Worm (Caenorhabditis elegans) whole organism, L3 larva: ENCODE measurements around the gene C14A4.12.

Source experiments
- R02D3.7 ChIP-seq: fragments of 150-350 bp; optimal IDR thresholded peaks from 2 replicates; lab custom pipeline; 2014; ENCODE audit warnings: missing biosample characterization, missing genetic modification characterization
- ZK546.5 ChIP-seq: sonication (generic microtip); optimal IDR thresholded peaks from 2 replicates; lab custom pipeline; 2017; ENCODE audit warnings: missing biosample characterization, missing genetic modification characterization
- aly-2 ChIP-seq: fragments of 150-350 bp; optimal IDR thresholded peaks from 2 replicates; lab custom pipeline; 2014; ENCODE audit warnings: missing biosample characterization, missing genetic modification characterization
- ama-1 ChIP-seq: fragments of 150-350 bp; optimal IDR thresholded peaks from 2 replicates; lab custom pipeline; 2018
- ceh-16 ChIP-seq: sonication (generic microtip); optimal IDR thresholded peaks from 2 replicates; lab custom pipeline; 2017; ENCODE audit warnings: missing biosample characterization, missing genetic modification characterization
- ceh-28 ChIP-seq: fragments of 150-350 bp; optimal IDR thresholded peaks from 2 replicates; lab custom pipeline; 2014; ENCODE audit warnings: missing biosample characterization, missing genetic modification reagents, missing genetic modification characterization
- ceh-9 ChIP-seq: sonication (generic microtip); optimal IDR thresholded peaks from 2 replicates; lab custom pipeline; 2018; ENCODE audit warnings: missing biosample characterization, missing genetic modification characterization
- daf-12 ChIP-seq: fragments of 150-350 bp; optimal IDR thresholded peaks from 2 replicates; lab custom pipeline; 2014; ENCODE audit warnings: missing biosample characterization, missing genetic modification reagents, missing genetic modification characterization
- egl-27 ChIP-seq: sonication (generic microtip); optimal IDR thresholded peaks from 4 replicates; lab custom pipeline; 2017; ENCODE audit warnings: missing biosample characterization, missing genetic modification reagents, missing genetic modification characterization
- egl-5 ChIP-seq: fragments of 150-350 bp; optimal IDR thresholded peaks from 2 replicates; lab custom pipeline; 2017; ENCODE audit warnings: missing biosample characterization, missing genetic modification reagents, missing genetic modification characterization, inconsistent platforms
- elt-1 ChIP-seq: fragments of 150-350 bp; optimal IDR thresholded peaks from 2 replicates; lab custom pipeline; 2014; ENCODE audit warnings: missing biosample characterization, missing genetic modification characterization
- elt-2 ChIP-seq: sonication (generic microtip); optimal IDR thresholded peaks from 2 replicates; lab custom pipeline; 2016; ENCODE audit warnings: missing genetic modification reagents, mild to moderate bottlenecking, missing genetic modification characterization, missing compliant biosample characterization
- fos-1 ChIP-seq: fragments of 150-350 bp; optimal IDR thresholded peaks from 2 replicates; lab custom pipeline; 2014; ENCODE audit warnings: missing biosample characterization, missing genetic modification characterization
- jun-1 ChIP-seq: fragments of 150-350 bp; optimal IDR thresholded peaks from 2 replicates; lab custom pipeline; 2014; ENCODE audit warnings: missing biosample characterization, missing genetic modification reagents, missing genetic modification characterization
- lin-39 ChIP-seq: fragments of 150-350 bp; optimal IDR thresholded peaks from 2 replicates; lab custom pipeline; 2018; ENCODE audit warnings: missing biosample characterization, missing genetic modification reagents, missing genetic modification characterization
- lsy-12 ChIP-seq: sonication (generic microtip); optimal IDR thresholded peaks from 2 replicates; lab custom pipeline; 2016; ENCODE audit warnings: mild to moderate bottlenecking, missing genetic modification characterization, missing compliant biosample characterization
- mdl-1 ChIP-seq: fragments of 150-350 bp; optimal IDR thresholded peaks from 2 replicates; lab custom pipeline; 2014; ENCODE audit warnings: missing biosample characterization, missing genetic modification characterization
- mml-1 ChIP-seq: fragments of 150-350 bp; sonication (generic microtip); optimal IDR thresholded peaks from 3 replicates; lab custom pipeline; 2014; ENCODE audit warnings: missing biosample characterization, missing genetic modification characterization
- nhr-11 ChIP-seq: fragments of 150-350 bp; optimal IDR thresholded peaks from 2 replicates; lab custom pipeline; 2014; ENCODE audit warnings: missing biosample characterization, missing genetic modification characterization
- nhr-23 ChIP-seq: fragments of 150-350 bp; optimal IDR thresholded peaks from 2 replicates; lab custom pipeline; 2014; ENCODE audit warnings: missing biosample characterization, missing genetic modification reagents, missing genetic modification characterization
- nhr-237 ChIP-seq: fragments of 150-350 bp; optimal IDR thresholded peaks from 2 replicates; lab custom pipeline; 2014; ENCODE audit warnings: missing biosample characterization, missing genetic modification characterization
- nhr-25 ChIP-seq: sonication (generic microtip); optimal IDR thresholded peaks from 2 replicates; lab custom pipeline; 2017; ENCODE audit warnings: missing biosample characterization, missing genetic modification characterization
- nhr-43 ChIP-seq: sonication (generic microtip); optimal IDR thresholded peaks from 2 replicates; lab custom pipeline; 2016; ENCODE audit warnings: mild to moderate bottlenecking, missing genetic modification characterization, missing compliant biosample characterization; ENCODE audit not compliant: poor library complexity, severe bottlenecking
- nhr-76 ChIP-seq: fragments of 150-350 bp; sonication (generic microtip); optimal IDR thresholded peaks from 5 replicates; lab custom pipeline; 2014; ENCODE audit warnings: missing biosample characterization, missing genetic modification characterization
- pha-4 ChIP-seq: fragments of 150-350 bp; optimal IDR thresholded peaks from 2 replicates; lab custom pipeline; 2014; ENCODE audit warnings: missing biosample characterization, missing genetic modification reagents, missing genetic modification characterization
- pqm-1 ChIP-seq: fragments of 150-350 bp; optimal IDR thresholded peaks from 2 replicates; lab custom pipeline; 2017; ENCODE audit warnings: missing biosample characterization, missing genetic modification characterization, inconsistent platforms
- unc-39 ChIP-seq: sonication (generic microtip); optimal IDR thresholded peaks from 4 replicates; lab custom pipeline; 2017; ENCODE audit warnings: missing biosample characterization, missing genetic modification characterization
- ztf-4 ChIP-seq: fragments of 150-350 bp; optimal IDR thresholded peaks from 2 replicates; lab custom pipeline; 2014; ENCODE audit warnings: missing biosample characterization, missing genetic modification characterization

C14A4.12 gene

DNA sequence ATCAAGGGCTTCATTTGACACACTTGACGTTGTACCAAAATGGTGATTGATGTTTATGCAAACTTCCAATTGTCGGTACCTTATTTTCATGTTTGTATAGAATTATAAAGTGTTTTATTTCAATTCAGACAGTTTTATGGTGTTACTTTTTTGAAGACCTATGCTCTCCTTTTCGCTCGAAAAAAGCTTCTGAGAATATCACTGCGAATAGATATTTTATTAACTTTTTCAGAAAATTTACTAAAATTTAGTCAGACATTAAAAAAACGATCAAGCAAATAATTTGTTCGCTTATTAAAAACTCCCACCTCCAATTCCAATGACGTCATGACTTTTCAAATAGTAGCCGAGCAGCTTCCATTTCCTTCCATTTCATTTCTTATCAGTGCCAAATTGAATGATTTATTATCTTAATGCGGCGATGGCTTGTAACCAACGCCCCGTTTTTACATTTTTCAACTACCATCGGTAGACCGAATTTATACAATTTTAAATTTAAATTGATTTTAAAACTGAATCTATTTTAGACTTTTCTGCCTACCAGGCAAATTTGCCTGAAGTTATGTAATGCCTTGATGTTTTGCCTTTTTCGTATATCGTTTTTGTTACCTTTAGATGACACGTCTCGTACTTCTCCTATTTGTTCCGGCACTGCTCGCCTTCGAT, 34.2 kb downstream of the C14A4.12 start, which contains the start of gene M28.10:
Gene M28.10, plus strand, starts transcription at position 616 of the 666 bp plus-strand sequence.
- TF ChIP-seq pqm-1 (tag; lab: Kevin White, UChicago) (peak; percentile 12), elt-2 (peak; percentile 58), mml-1 (tag; lab: Kevin White, UChicago) (no peak)

DNA sequence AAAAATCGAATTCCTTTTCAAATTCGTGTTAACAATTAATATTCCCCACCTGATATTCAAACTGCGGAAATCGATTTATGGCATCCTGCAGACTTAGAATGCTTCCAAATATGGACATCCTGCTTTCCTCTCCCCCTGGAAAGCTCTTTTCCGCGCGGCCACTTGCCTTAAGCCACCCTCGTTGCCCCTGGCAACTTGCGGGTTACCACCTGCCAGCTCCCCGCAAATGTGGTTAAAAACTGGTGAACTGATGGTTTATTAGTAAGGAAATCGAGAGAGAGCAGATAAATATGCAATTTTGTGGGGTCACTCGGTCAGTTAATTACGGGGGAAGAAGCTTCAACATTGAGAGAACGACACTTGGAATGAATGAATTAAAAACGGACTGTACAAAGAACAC, 39.3 kb downstream of the C14A4.12 start, which contains the start of gene nphp-1:
Gene nphp-1, minus strand, starts transcription at position 145 of the 400 bp plus-strand sequence.
- TF ChIP-seq pqm-1 (tag; lab: Kevin White, UChicago) (no peak), mdl-1 (tag; lab: Kevin White, UChicago) (no peak), unc-39 (tag; lab: Kevin White, UChicago) (no peak), nhr-237 (tag; lab: Kevin White, UChicago) (no peak), nhr-23 (tag; lab: Kevin White, UChicago) (no peak), elt-1 (tag; lab: Kevin White, UChicago) (no peak), ZK546.5 (tag; lab: Kevin White, UChicago) (no peak), ceh-16 (tag; lab: Kevin White, UChicago) (no peak), lin-39 (tag; lab: Kevin White, UChicago) (no peak), ztf-4 (tag; lab: Kevin White, UChicago) (no peak), nhr-76 (tag; lab: Kevin White, UChicago) (no peak), ceh-28 (tag; lab: Kevin White, UChicago) (no peak), nhr-11 (tag; lab: Kevin White, UChicago) (no peak), nhr-43 (tag; lab: Kevin White, UChicago) (no peak), ceh-9 (tag; lab: Kevin White, UChicago) (no peak), egl-27 (tag; lab: Kevin White, UChicago) (no peak), ama-1 (lab: Kevin White, UChicago) (no peak), R02D3.7 (tag; lab: Kevin White, UChicago) (no peak), egl-5 (tag; lab: Kevin White, UChicago) (no peak)

DNA sequence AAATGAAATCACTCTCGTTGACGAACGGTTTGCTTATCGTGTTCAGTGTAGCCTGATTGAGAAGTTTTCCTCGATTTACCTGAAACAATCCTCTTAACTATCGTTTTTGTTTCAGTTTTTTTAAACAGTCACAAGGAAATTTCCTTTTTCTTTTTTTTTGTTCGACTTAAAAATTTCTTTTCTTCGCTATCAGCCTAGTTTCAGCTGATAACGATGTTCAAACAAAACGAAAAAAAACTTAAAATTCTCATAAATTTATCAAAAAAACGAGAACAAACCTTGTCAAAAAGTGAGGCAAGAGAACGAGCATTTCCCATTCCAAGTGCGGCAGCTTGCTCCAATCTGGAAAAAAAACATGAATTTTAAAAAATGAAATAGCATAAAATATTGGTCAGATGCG, 40.7 kb downstream of the C14A4.12 start:
- TF ChIP-seq fos-1 (tag; lab: Kevin White, UChicago) (no peak), pha-4 (peak; percentile 33), pqm-1 (tag; lab: Kevin White, UChicago) (peak; percentile 7), lsy-12 (no peak), elt-2 (peak; percentile 66)

DNA sequence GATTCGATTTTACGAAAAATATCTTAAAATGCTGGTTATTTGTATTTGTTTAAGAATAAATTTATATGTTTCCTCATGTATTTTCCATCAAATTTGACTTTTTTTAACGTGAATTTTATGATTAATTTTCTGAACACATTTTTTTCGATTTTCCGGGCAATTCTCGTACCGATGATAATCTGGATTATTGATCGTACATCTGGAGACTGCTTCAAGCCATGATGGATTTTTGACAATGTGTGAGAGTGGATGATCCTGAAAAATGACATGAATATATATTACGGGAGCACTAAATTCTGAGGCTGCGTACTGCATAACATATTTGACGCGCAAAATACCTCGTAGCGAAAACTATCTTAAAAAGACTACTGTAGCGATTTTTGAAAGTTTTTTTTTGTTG, 41.6 kb downstream of the C14A4.12 start:
- no peak for TF ChIP-seq unc-39 (tag; lab: Kevin White, UChicago)

DNA sequence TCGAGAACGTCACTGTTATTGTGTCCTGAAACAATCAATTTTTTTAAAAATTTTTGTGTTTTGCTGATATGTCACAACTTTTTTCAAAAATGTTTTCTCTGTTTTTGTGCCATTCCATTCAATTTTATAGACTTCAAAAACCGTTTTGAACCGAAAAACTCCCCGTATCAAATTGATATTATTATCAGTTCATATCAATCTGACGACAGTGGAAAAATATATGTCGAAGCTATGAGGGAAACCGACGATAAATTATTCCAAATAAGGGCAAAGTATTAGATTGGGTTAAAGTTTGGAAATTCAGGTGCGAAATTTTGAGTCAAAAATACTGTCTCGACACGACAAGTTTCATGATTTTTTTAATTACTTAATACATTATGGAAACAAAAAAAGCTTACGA, 43.6 kb downstream of the C14A4.12 start:
- no peak for TF ChIP-seq unc-39 (tag; lab: Kevin White, UChicago)
- TF ChIP-seq elt-2 = peak; percentile 58

DNA sequence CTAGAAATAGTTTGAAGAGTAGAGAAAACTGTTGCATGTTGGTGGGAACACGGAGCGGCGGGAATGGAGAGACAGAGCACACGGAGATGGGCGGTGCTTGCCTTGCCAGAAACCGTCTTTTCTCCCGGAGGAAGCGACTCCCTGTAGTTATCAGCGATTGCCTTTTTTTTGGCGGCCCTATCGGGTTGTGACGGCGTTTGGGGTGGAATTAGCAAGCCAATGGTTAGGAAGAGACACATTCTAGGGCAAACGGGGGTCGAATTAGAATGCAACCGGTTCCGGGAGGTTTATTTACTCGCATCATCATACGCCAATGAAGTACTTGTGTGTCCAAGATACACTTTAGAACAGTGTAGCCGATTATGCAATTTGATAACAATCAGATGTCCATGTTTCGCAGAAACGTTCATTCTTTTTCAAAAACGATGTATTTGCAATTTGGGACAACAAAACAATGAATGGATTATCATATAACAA, 44.8 kb downstream of the C14A4.12 start, which contains the start of gene lact-3:
Gene lact-3, minus strand, starts transcription at position 51 of the 477 bp plus-strand sequence.
- TF ChIP-seq egl-27 (tag; lab: Kevin White, UChicago) (no peak), daf-12 (no peak), nhr-23 (tag; lab: Kevin White, UChicago) (peak; percentile 69), elt-2 (peak; percentile 70), ama-1 (lab: Kevin White, UChicago) (peak; percentile 48), aly-2 (tag; lab: Kevin White, UChicago) (peak; percentile 29), nhr-25 (tag; lab: Kevin White, UChicago) (peak; percentile 42), ceh-28 (tag; lab: Kevin White, UChicago) (no peak), jun-1 (peak; percentile 25)
